Worm (Caenorhabditis elegans): ENCODE results near the gene H14A12.5.
A peak's percentile ranks its signal among the peaks of the same experiment; 100 is the strongest.

The H14A12.5 gene

ce11 chrIII:7452438-7452837 lies 16.4 kb downstream of the H14A12.5 start:
- TF ChIP-seq egrh-3 (GFP tag; IDR thresholded peaks at IDR 0.05): peak; percentile 89
